Worm (Caenorhabditis elegans): Measurements from ENCODE around the gene prx-10.

- TF ChIP-seq skn-1 (tag; optimal IDR thresholded peaks at IDR 0.05) = no peak
- no peak for TF ChIP-seq nhr-25 (tag; optimal IDR thresholded peaks at IDR 0.05)
- no peak for TF ChIP-seq alr-1 (tag; optimal IDR thresholded peaks at IDR 0.05)
- TF ChIP-seq lin-13 (GFP tag; optimal IDR thresholded peaks at IDR 0.05) = no peak
- TF ChIP-seq mdl-1 (tag; optimal IDR thresholded peaks at IDR 0.05) = no peak
- TF ChIP-seq ama-1 (optimal IDR thresholded peaks at IDR 0.05) = no peak
- TF ChIP-seq egl-27 (tag; optimal IDR thresholded peaks at IDR 0.05) = no peak
- TF ChIP-seq lin-39 (tag; optimal IDR thresholded peaks at IDR 0.05) = no peak
- no peak for TF ChIP-seq nhr-77 (tag; optimal IDR thresholded peaks at IDR 0.05)
- TF ChIP-seq nhr-12 (tag; optimal IDR thresholded peaks at IDR 0.05) = no peak
These were observed 47.8 kb upstream of the prx-10 start, which contains the start of gene K10D2.8 for ce11 chrIII:5188426-5188825.
